Worm (Caenorhabditis elegans) whole organism, L1 larva: Measurements from ENCODE around the gene F42C5.4.

Experiments used
- C16A3.4 ChIP-seq: fragments of 150-350 bp; optimal IDR thresholded peaks from 2 replicates; lab custom pipeline; 2014; ENCODE audit warnings: missing biosample characterization, missing genetic modification characterization
- C34B4.2 ChIP-seq: sonication (generic microtip); optimal IDR thresholded peaks from 2 replicates; lab custom pipeline; 2017; ENCODE audit warnings: mild to moderate bottlenecking, missing genetic modification characterization, missing compliant biosample characterization
- alr-1 ChIP-seq: fragments of 200-800 bp; sonication (Bioruptor generic); optimal IDR thresholded peaks from 2 replicates; lab custom pipeline; 2018; ENCODE audit warnings: borderline replicate concordance, mild to moderate bottlenecking, missing genetic modification characterization, missing compliant biosample characterization
- aly-2 ChIP-seq: fragments of 150-350 bp; optimal IDR thresholded peaks from 2 replicates; lab custom pipeline; 2014; ENCODE audit warnings: missing biosample characterization, missing genetic modification characterization
- ama-1 ChIP-seq: fragments of 150-350 bp; optimal IDR thresholded peaks from 2 replicates; lab custom pipeline; 2014
- blmp-1 ChIP-seq: fragments of 150-350 bp; optimal IDR thresholded peaks from 2 replicates; lab custom pipeline; 2014; ENCODE audit warnings: missing biosample characterization, missing genetic modification characterization
- ceh-8 ChIP-seq: fragments of 200-800 bp; sonication (Bioruptor generic); optimal IDR thresholded peaks from 2 replicates; lab custom pipeline; 2018; ENCODE audit warnings: mild to moderate bottlenecking, missing genetic modification characterization, moderate library complexity, missing compliant biosample characterization
- ceh-82 ChIP-seq, 3 experiments: fragments of 150-350 bp in 1 of 3; sonication (generic microtip) in 2 of 3; optimal IDR thresholded peaks; 2 replicates each; lab custom pipeline; 2014 to 2017; ENCODE audit warnings: missing biosample characterization in 3 of 3, missing genetic modification characterization in 3 of 3
- ceh-88 ChIP-seq: fragments of 200-800 bp; sonication (Bioruptor generic); IDR thresholded peaks from 2 replicates; pipeline ENCODE4 v1.3.6; 2022; ENCODE audit warnings: missing genetic modification characterization, missing compliant biosample characterization
- ceh-90 ChIP-seq: sonication (generic microtip); optimal IDR thresholded peaks from 2 replicates; lab custom pipeline; 2016; ENCODE audit warnings: missing genetic modification characterization, missing compliant biosample characterization
- dpl-1 ChIP-seq, 3 experiments: fragments of 150-350 bp in 2 of 3; sonication (generic microtip) in 1 of 3; optimal IDR thresholded peaks; 2 replicates each; lab custom pipeline; 2014 to 2017; ENCODE audit warnings: missing biosample characterization in 3 of 3, missing genetic modification characterization in 3 of 3, missing genetic modification reagents in 3 of 3
- efl-3 ChIP-seq: fragments of 200-800 bp; sonication (Bioruptor generic); optimal IDR thresholded peaks from 2 replicates; lab custom pipeline; 2018; ENCODE audit warnings: mild to moderate bottlenecking, missing genetic modification characterization, missing compliant biosample characterization
- egl-13 ChIP-seq: sonication (generic microtip); optimal IDR thresholded peaks from 2 replicates; lab custom pipeline; 2016; ENCODE audit warnings: missing genotype, missing genetic modification reagents, missing genetic modification characterization, missing compliant biosample characterization
- egl-27 ChIP-seq, 2 experiments: fragments of 150-350 bp in 1 of 2; sonication (generic microtip); optimal IDR thresholded peaks; 3 replicates each; lab custom pipeline; 2017 to 2018; ENCODE audit warnings: missing biosample characterization in 2 of 2, missing genetic modification characterization in 2 of 2, missing genetic modification reagents in 2 of 2
- elt-2 ChIP-seq: sonication (generic microtip); optimal IDR thresholded peaks from 2 replicates; lab custom pipeline; 2016; ENCODE audit warnings: missing genetic modification characterization, mild to moderate bottlenecking, inconsistent platforms, missing compliant biosample characterization, missing genetic modification reagents
- elt-3 ChIP-seq, 6 experiments: fragments of 150-350 bp in 1 of 6; sonication (generic microtip); optimal IDR thresholded peaks; 2 replicates each; lab custom pipeline; 2017 to 2018; ENCODE audit warnings: missing biosample characterization in 6 of 6, missing genetic modification characterization in 6 of 6, inconsistent platforms in 1 of 6
- fkh-4 ChIP-seq: sonication (generic microtip); optimal IDR thresholded peaks from 2 replicates; lab custom pipeline; 2016; ENCODE audit warnings: missing compliant biosample characterization, missing genetic modification characterization, borderline replicate concordance
- fkh-8 ChIP-seq: sonication (generic microtip); optimal IDR thresholded peaks from 2 replicates; lab custom pipeline; 2016; ENCODE audit warnings: mild to moderate bottlenecking, missing genetic modification characterization, missing compliant biosample characterization
- fos-1 ChIP-seq: fragments of 150-350 bp; optimal IDR thresholded peaks from 2 replicates; lab custom pipeline; 2014; ENCODE audit warnings: missing biosample characterization, missing genetic modification characterization
- grh-1 ChIP-seq: fragments of 200-800 bp; sonication (Bioruptor generic); IDR thresholded peaks from 2 replicates; pipeline ENCODE4 v1.3.6; 2022; ENCODE audit warnings: missing genetic modification reagents, missing genetic modification characterization, missing compliant biosample characterization
- hlh-17 ChIP-seq: fragments of 200-800 bp; sonication (Bioruptor generic); optimal IDR thresholded peaks from 2 replicates; lab custom pipeline; 2018; ENCODE audit warnings: missing genetic modification characterization, mild to moderate bottlenecking, missing compliant biosample characterization, moderate library complexity, borderline replicate concordance
- hpl-2 ChIP-seq: fragments of 150-350 bp; optimal IDR thresholded peaks from 2 replicates; lab custom pipeline; 2014; ENCODE audit warnings: missing biosample characterization, missing genetic modification reagents, missing genetic modification characterization
- irx-1 ChIP-seq: sonication (generic microtip); optimal IDR thresholded peaks from 2 replicates; lab custom pipeline; 2016; ENCODE audit warnings: missing genetic modification characterization, missing compliant biosample characterization
- isw-1 ChIP-seq: fragments of 200-800 bp; sonication (Bioruptor generic); IDR thresholded peaks from 2 replicates; pipeline ENCODE4 v1.3.6; 2022; ENCODE audit warnings: missing genetic modification characterization, missing compliant biosample characterization
- jun-1 ChIP-seq: fragments of 150-350 bp; optimal IDR thresholded peaks from 2 replicates; lab custom pipeline; 2014; ENCODE audit warnings: missing biosample characterization, missing genetic modification reagents, missing genetic modification characterization
- lin-14 ChIP-seq: fragments of 200-800 bp; sonication (Bioruptor generic); optimal IDR thresholded peaks from 2 replicates; lab custom pipeline; 2018; ENCODE audit warnings: mild to moderate bottlenecking, missing genetic modification characterization, moderate library complexity, missing compliant biosample characterization
- lin-35 ChIP-seq, 2 experiments: fragments of 150-350 bp; optimal IDR thresholded peaks; 2 replicates each; lab custom pipeline; 2014; ENCODE audit warnings: missing biosample characterization in 2 of 2, missing genetic modification characterization in 2 of 2, missing genetic modification reagents in 2 of 2
- lsy-2 ChIP-seq, 2 experiments: fragments of 150-350 bp; optimal IDR thresholded peaks; 2 replicates each; lab custom pipeline; 2014; ENCODE audit warnings: missing biosample characterization in 2 of 2, missing genetic modification characterization in 2 of 2
- nhr-11 ChIP-seq: fragments of 150-350 bp; optimal IDR thresholded peaks from 2 replicates; lab custom pipeline; 2014; ENCODE audit warnings: missing biosample characterization, missing genetic modification characterization
- nhr-12 ChIP-seq: sonication (generic microtip); optimal IDR thresholded peaks from 2 replicates; lab custom pipeline; 2017; ENCODE audit warnings: missing biosample characterization, missing genetic modification characterization
- nhr-19 ChIP-seq: fragments of 200-800 bp; sonication (Bioruptor generic); conservative IDR thresholded peaks from 2 replicates; pipeline ENCODE4 v1.3.6; 2022; ENCODE audit warnings: missing genetic modification characterization, missing compliant biosample characterization
- nhr-20 ChIP-seq: sonication (generic microtip); optimal IDR thresholded peaks from 2 replicates; lab custom pipeline; 2016; ENCODE audit warnings: mild to moderate bottlenecking, missing genetic modification characterization, missing compliant biosample characterization
- nhr-28 ChIP-seq: fragments of 150-350 bp; optimal IDR thresholded peaks from 2 replicates; lab custom pipeline; 2014; ENCODE audit warnings: missing biosample characterization, missing genetic modification characterization
- nhr-71 ChIP-seq: sonication (generic microtip); optimal IDR thresholded peaks from 2 replicates; lab custom pipeline; 2016; ENCODE audit warnings: mild to moderate bottlenecking, missing genetic modification characterization, moderate library complexity, missing compliant biosample characterization
- nhr-77 ChIP-seq: fragments of 150-350 bp; optimal IDR thresholded peaks from 2 replicates; lab custom pipeline; 2014; ENCODE audit warnings: missing biosample characterization, missing genetic modification characterization
- nhr-84 ChIP-seq: sonication (generic microtip); optimal IDR thresholded peaks from 2 replicates; lab custom pipeline; 2017; ENCODE audit warnings: missing biosample characterization, missing genetic modification characterization
- nhr-90 ChIP-seq: sonication (generic microtip); optimal IDR thresholded peaks from 2 replicates; lab custom pipeline; 2016; ENCODE audit warnings: mild to moderate bottlenecking, missing genetic modification characterization, missing compliant biosample characterization; ENCODE audit not compliant: poor library complexity
- pag-3 ChIP-seq: sonication (generic microtip); optimal IDR thresholded peaks from 2 replicates; lab custom pipeline; 2017; ENCODE audit warnings: missing genetic modification characterization, mild to moderate bottlenecking, missing compliant biosample characterization, antibody characterized with exemption, borderline replicate concordance; ENCODE audit not compliant: insufficient read depth
- rnt-1 ChIP-seq: sonication (generic microtip); optimal IDR thresholded peaks from 2 replicates; lab custom pipeline; 2016; ENCODE audit warnings: mild to moderate bottlenecking, missing genetic modification characterization, moderate library complexity, missing compliant biosample characterization
- skn-1 ChIP-seq: fragments of 150-350 bp; optimal IDR thresholded peaks from 2 replicates; lab custom pipeline; 2014; ENCODE audit warnings: missing biosample characterization, missing genetic modification characterization
- snu-23 ChIP-seq: sonication (generic microtip); optimal IDR thresholded peaks from 2 replicates; lab custom pipeline; 2016; ENCODE audit warnings: missing genetic modification characterization, missing compliant biosample characterization
- sox-4 ChIP-seq: sonication (generic microtip); optimal IDR thresholded peaks from 2 replicates; lab custom pipeline; 2016; ENCODE audit warnings: missing genetic modification characterization, missing compliant biosample characterization
- sptf-1 ChIP-seq: fragments of 150-350 bp; optimal IDR thresholded peaks from 2 replicates; lab custom pipeline; 2014; ENCODE audit warnings: missing biosample characterization, missing genetic modification characterization
- swsn-7 ChIP-seq: sonication (generic microtip); optimal IDR thresholded peaks from 2 replicates; lab custom pipeline; 2016; ENCODE audit warnings: missing genetic modification characterization, missing compliant biosample characterization
- unc-30 ChIP-seq: sonication (generic microtip); optimal IDR thresholded peaks from 2 replicates; lab custom pipeline; 2017; ENCODE audit warnings: missing biosample characterization, missing genetic modification characterization
- unc-86 ChIP-seq: sonication (generic microtip); optimal IDR thresholded peaks from 2 replicates; lab custom pipeline; 2016; ENCODE audit warnings: missing genetic modification characterization, missing compliant biosample characterization
- unc-98 ChIP-seq: fragments of 200-800 bp; sonication (Bioruptor generic); IDR thresholded peaks from 2 replicates; pipeline ENCODE4 v1.3.6; 2022; ENCODE audit warnings: missing genetic modification characterization, missing compliant biosample characterization
- vab-15 ChIP-seq: sonication (generic microtip); optimal IDR thresholded peaks from 2 replicates; lab custom pipeline; 2017; ENCODE audit warnings: missing genotype, mild to moderate bottlenecking, missing genetic modification characterization, missing compliant biosample characterization
- xbp-1 ChIP-seq: sonication (generic microtip); optimal IDR thresholded peaks from 2 replicates; lab custom pipeline; 2016; ENCODE audit warnings: missing genetic modification characterization, missing compliant biosample characterization
- zag-1 ChIP-seq: fragments of 150-350 bp; optimal IDR thresholded peaks from 2 replicates; lab custom pipeline; 2014; ENCODE audit warnings: missing biosample characterization, missing genetic modification characterization
- ztf-11 ChIP-seq, 2 experiments: sonication (generic microtip); optimal IDR thresholded peaks; 2 replicates each; lab custom pipeline; 2016 to 2017; ENCODE audit warnings: missing genetic modification characterization in 2 of 2, missing biosample characterization in 1 of 2, missing compliant biosample characterization in 1 of 2
- ztf-4 ChIP-seq: fragments of 150-350 bp; optimal IDR thresholded peaks from 2 replicates; lab custom pipeline; 2014; ENCODE audit warnings: missing biosample characterization, missing genetic modification characterization

Gene F42C5.4

ce11 chrIV:7319931-7320435 is 28.1 kb upstream of the F42C5.4 start (continued):
- TF ChIP-seq nhr-84 (tag; lab: Kevin White, UChicago): no peak
- TF ChIP-seq elt-3 (tag; optimal IDR thresholded peaks at IDR 0.05; lab: Kevin White, UChicago): peak in 2 of 6 experiments; percentile 30 to 61
- peak; percentile 75 to 78 for TF ChIP-seq lsy-2 (tag; optimal IDR thresholded peaks at IDR 0.05; lab: Kevin White, UChicago)
- TF ChIP-seq rnt-1: peak; percentile 67
- TF ChIP-seq C34B4.2 (tag; lab: Kevin White, UChicago): no peak
- TF ChIP-seq nhr-19 (GFP tag; lab: Robert Waterston, UW): peak; percentile 80
- peak; percentile 73 for TF ChIP-seq ztf-4 (tag; lab: Kevin White, UChicago)
- no peak for TF ChIP-seq aly-2 (tag; lab: Kevin White, UChicago)
- peak; percentile 67 for TF ChIP-seq nhr-90 (tag; lab: Kevin White, UChicago)
- peak; percentile 3 for TF ChIP-seq pag-3 (tag; lab: Kevin White, UChicago)
- no peak for TF ChIP-seq ama-1 (lab: Kevin White, UChicago)
- TF ChIP-seq skn-1 (tag; lab: Kevin White, UChicago): peak; percentile 69
- peak; percentile 53; the same call in 1 of the 2 replicates for TF ChIP-seq grh-1 (GFP tag; lab: Robert Waterston, UW)
- TF ChIP-seq xbp-1 (tag; lab: Kevin White, UChicago): peak; percentile 74
- TF ChIP-seq swsn-7 (tag; lab: Kevin White, UChicago): peak; percentile 87
- TF ChIP-seq ceh-82 (tag; optimal IDR thresholded peaks at IDR 0.05; lab: Kevin White, UChicago): peak; percentile 48 to 82 (median 62)
- peak in 1 of 2 experiments; percentile 53 for TF ChIP-seq ztf-11 (tag; optimal IDR thresholded peaks at IDR 0.05; lab: Kevin White, UChicago)
- no peak for TF ChIP-seq vab-15
- no peak for TF ChIP-seq hpl-2 (GFP tag; lab: Kevin White, UChicago)
- no peak for TF ChIP-seq ceh-90 (tag; lab: Kevin White, UChicago)
- TF ChIP-seq nhr-11: peak; percentile 71
- TF ChIP-seq efl-3 (GFP tag; lab: Kevin White, UChicago): no peak
- TF ChIP-seq blmp-1 (tag; lab: Kevin White, UChicago): peak; percentile 82
- TF ChIP-seq ceh-88 (GFP tag; lab: Robert Waterston, UW): peak; percentile 66; the same call in 1 of the 2 replicates
- peak; percentile 59 for TF ChIP-seq egl-13 (tag; lab: Kevin White, UChicago)
- TF ChIP-seq alr-1 (tag; lab: Kevin White, UChicago): no peak
- no peak for TF ChIP-seq unc-98 (GFP tag; lab: Robert Waterston, UW)
- peak; percentile 54 for TF ChIP-seq fkh-4 (tag; lab: Kevin White, UChicago)
- TF ChIP-seq jun-1 (tag; lab: Kevin White, UChicago): peak; percentile 80
- peak; percentile 88 for TF ChIP-seq fkh-8 (tag; lab: Kevin White, UChicago)
- TF ChIP-seq lin-14 (GFP tag; lab: Kevin White, UChicago): peak; percentile 100
- no peak for TF ChIP-seq zag-1 (tag; lab: Kevin White, UChicago)
- TF ChIP-seq ceh-8 (GFP tag; lab: Kevin White, UChicago): peak; percentile 50
- peak; percentile 33 for TF ChIP-seq elt-2 (tag; lab: Kevin White, UChicago)
- peak; percentile 72 for TF ChIP-seq nhr-77 (tag; lab: Kevin White, UChicago)
- peak; percentile 53 for TF ChIP-seq irx-1 (tag; lab: Kevin White, UChicago)
- peak; percentile 85 for TF ChIP-seq unc-86 (tag; lab: Kevin White, UChicago)
- no peak for TF ChIP-seq nhr-28
- TF ChIP-seq snu-23: peak; percentile 92
- peak; percentile 15 for TF ChIP-seq fos-1 (tag; lab: Kevin White, UChicago)
- TF ChIP-seq nhr-20 (tag; lab: Kevin White, UChicago): peak; percentile 86
- TF ChIP-seq sox-4 (tag; lab: Kevin White, UChicago): peak; percentile 40
- peak in 2 of 3 experiments; percentile 50 to 60 for TF ChIP-seq dpl-1 (GFP tag; optimal IDR thresholded peaks at IDR 0.05; lab: Kevin White, UChicago)
- peak; percentile 66 for TF ChIP-seq isw-1 (GFP tag; lab: Robert Waterston, UW)
- TF ChIP-seq sptf-1 (tag; lab: Kevin White, UChicago): no peak
- peak; percentile 77 to 79 for TF ChIP-seq egl-27 (tag; optimal IDR thresholded peaks at IDR 0.05; lab: Kevin White, UChicago)
- peak; percentile 44 for TF ChIP-seq C16A3.4
- no peak for TF ChIP-seq hlh-17 (GFP tag; lab: Kevin White, UChicago)
- no peak for TF ChIP-seq unc-30 (tag; lab: Kevin White, UChicago)
- no peak for TF ChIP-seq nhr-12
- TF ChIP-seq lin-35 (GFP tag; optimal IDR thresholded peaks at IDR 0.05; lab: Kevin White, UChicago): peak; percentile 48 to 59
- peak; percentile 95 for TF ChIP-seq nhr-71
